Fruit fly (Drosophila melanogaster) whole organism, prepupa: ENCODE results near the gene bru1.

Source experiments
- Blimp-1 ChIP-seq: fragments of 200-800 bp; sonication (Bioruptor generic); optimal IDR thresholded peaks from 3 replicates; lab custom pipeline; 2017; ENCODE audit warnings: missing biosample characterization, missing genetic modification characterization, mild to moderate bottlenecking, moderate library complexity, missing genetic modification reagents
- CG10631 ChIP-seq: fragments of 200-800 bp; sonication (Bioruptor generic); optimal IDR thresholded peaks from 2 replicates; lab custom pipeline; 2016; ENCODE audit warnings: missing biosample characterization, missing genetic modification characterization
- CG10669 ChIP-seq: fragments of 200-800 bp; sonication (Bioruptor generic); optimal IDR thresholded peaks from 3 replicates; lab custom pipeline; 2018; ENCODE audit warnings: missing biosample characterization, mild to moderate bottlenecking, missing genetic modification characterization, moderate library complexity
- CG11294 ChIP-seq: fragments of 200-800 bp; sonication (Bioruptor generic); IDR thresholded peaks from 2 replicates; pipeline ENCODE4 v1.3.6; 2022; ENCODE audit warnings: missing biosample characterization, missing genetic modification characterization
- CG11902 ChIP-seq: fragments of 200-800 bp; sonication (Bioruptor generic); optimal IDR thresholded peaks from 3 replicates; lab custom pipeline; 2016; ENCODE audit warnings: missing biosample characterization, missing genetic modification characterization
- CG16779 ChIP-seq: fragments of 200-800 bp; sonication (Bioruptor generic); optimal IDR thresholded peaks from 3 replicates; lab custom pipeline; 2017; ENCODE audit warnings: missing biosample characterization, mild to moderate bottlenecking, missing genetic modification characterization
- CG3032 ChIP-seq: fragments of 200-800 bp; optimal IDR thresholded peaks from 2 replicates; lab custom pipeline; 2019; ENCODE audit warnings: missing biosample characterization, mild to moderate bottlenecking, missing genetic modification characterization, moderate library complexity
- CG31627 ChIP-seq: fragments of 200-800 bp; sonication (Bioruptor generic); optimal IDR thresholded peaks from 3 replicates; lab custom pipeline; 2016; ENCODE audit warnings: missing biosample characterization, missing genetic modification characterization
- CG32006 ChIP-seq: fragments of 200-800 bp; sonication (Bioruptor generic); optimal IDR thresholded peaks from 3 replicates; lab custom pipeline; 2017; ENCODE audit warnings: missing biosample characterization, mild to moderate bottlenecking, missing genetic modification characterization
- CG34406 ChIP-seq: fragments of 200-800 bp; sonication (Bioruptor generic); optimal IDR thresholded peaks from 3 replicates; lab custom pipeline; 2016; ENCODE audit warnings: missing biosample characterization, missing genetic modification characterization
- CG6163 ChIP-seq: fragments of 200-800 bp; sonication (Bioruptor generic); IDR thresholded peaks from 3 replicates; pipeline ENCODE4 v1.3.6; 2022; ENCODE audit warnings: missing biosample characterization, missing genetic modification characterization
- CG6808 ChIP-seq: fragments of 200-800 bp; sonication (Bioruptor generic); optimal IDR thresholded peaks from 3 replicates; lab custom pipeline; 2017; ENCODE audit warnings: missing biosample characterization, missing genetic modification characterization, mild to moderate bottlenecking, moderate library complexity, missing genetic modification reagents
- CG7368 ChIP-seq: fragments of 200-800 bp; sonication (Bioruptor generic); optimal IDR thresholded peaks from 3 replicates; lab custom pipeline; 2016; ENCODE audit warnings: missing biosample characterization, missing genetic modification characterization
- CG8119 ChIP-seq: fragments of 200-800 bp; sonication (Bioruptor generic); IDR thresholded peaks from 3 replicates; pipeline ENCODE4 v1.3.6; 2022; ENCODE audit warnings: missing biosample characterization, missing genetic modification characterization
- CG8319 ChIP-seq: fragments of 200-800 bp; sonication (Bioruptor generic); optimal IDR thresholded peaks from 3 replicates; lab custom pipeline; 2016; ENCODE audit warnings: missing biosample characterization, missing genetic modification characterization
- CG9139 ChIP-seq: fragments of 200-800 bp; sonication (Bioruptor generic); optimal IDR thresholded peaks from 3 replicates; lab custom pipeline; 2017; ENCODE audit warnings: missing biosample characterization, mild to moderate bottlenecking, missing genetic modification characterization
- Eip75B ChIP-seq: fragments of 200-800 bp; sonication (Bioruptor generic); optimal IDR thresholded peaks from 3 replicates; lab custom pipeline; 2016; ENCODE audit warnings: missing biosample characterization, missing genetic modification characterization
- Eip78C ChIP-seq: fragments of 200-800 bp; sonication (Bioruptor generic); peaks from one replicate; lab custom pipeline; 2016; ENCODE audit warnings: missing biosample characterization, missing genetic modification characterization
- Eip93F ChIP-seq: fragments of 200-800 bp; sonication (Bioruptor generic); optimal IDR thresholded peaks from 2 replicates; lab custom pipeline; 2016; ENCODE audit warnings: missing biosample characterization, mild to moderate bottlenecking, missing genetic modification characterization
- Ets21C ChIP-seq: fragments of 200-800 bp; sonication (Bioruptor generic); optimal IDR thresholded peaks from 3 replicates; lab custom pipeline; 2016; ENCODE audit warnings: missing biosample characterization, missing genetic modification characterization
- Ets96B ChIP-seq: fragments of 200-800 bp; optimal IDR thresholded peaks from 2 replicates; lab custom pipeline; 2019; ENCODE audit warnings: missing biosample characterization, mild to moderate bottlenecking, missing genetic modification characterization, moderate library complexity
- Lpt ChIP-seq: fragments of 200-800 bp; sonication (Bioruptor generic); optimal IDR thresholded peaks from 3 replicates; lab custom pipeline; 2016; ENCODE audit warnings: missing biosample characterization, missing genetic modification characterization
- Met ChIP-seq: fragments of 200-800 bp; sonication (Bioruptor generic); optimal IDR thresholded peaks from 3 replicates; lab custom pipeline; 2016; ENCODE audit warnings: missing biosample characterization, missing genetic modification characterization
- Sox102F ChIP-seq: fragments of 200-800 bp; sonication (Bioruptor generic); optimal IDR thresholded peaks from 2 replicates; lab custom pipeline; 2016; ENCODE audit warnings: missing biosample characterization, mild to moderate bottlenecking, missing genetic modification characterization
- Sox14 ChIP-seq: fragments of 200-800 bp; sonication (Bioruptor generic); optimal IDR thresholded peaks from 3 replicates; lab custom pipeline; 2016; ENCODE audit warnings: missing biosample characterization, missing genetic modification characterization
- Sox15 ChIP-seq: fragments of 200-800 bp; sonication (Bioruptor generic); optimal IDR thresholded peaks from 3 replicates; lab custom pipeline; 2016; ENCODE audit warnings: missing biosample characterization, missing genetic modification characterization
- cyc ChIP-seq: fragments of 200-800 bp; sonication (Bioruptor generic); optimal IDR thresholded peaks from 3 replicates; lab custom pipeline; 2016; ENCODE audit warnings: missing biosample characterization, missing genetic modification characterization
- esn ChIP-seq: fragments of 200-800 bp; sonication (Bioruptor generic); optimal IDR thresholded peaks from 2 replicates; lab custom pipeline; 2016; ENCODE audit warnings: missing biosample characterization, mild to moderate bottlenecking, missing genetic modification characterization, moderate library complexity
- fkh ChIP-seq: fragments of 200-800 bp; sonication (Bioruptor generic); optimal IDR thresholded peaks from 3 replicates; lab custom pipeline; 2017; ENCODE audit warnings: missing biosample characterization, mild to moderate bottlenecking, missing genetic modification characterization, moderate library complexity
- lz ChIP-seq: fragments of 200-800 bp; sonication (Bioruptor generic); optimal IDR thresholded peaks from 3 replicates; lab custom pipeline; 2016; ENCODE audit warnings: missing biosample characterization, missing genetic modification characterization
- salr ChIP-seq, 2 experiments: fragments of 200-800 bp; sonication (Bioruptor generic); optimal IDR thresholded peaks; 3 replicates each; lab custom pipeline; 2016 to 2018; ENCODE audit warnings: missing biosample characterization in 2 of 2, missing genetic modification characterization in 2 of 2, mild to moderate bottlenecking in 1 of 2
- spab ChIP-seq: fragments of 200-800 bp; sonication (Bioruptor generic); optimal IDR thresholded peaks from 2 replicates; lab custom pipeline; 2017; ENCODE audit warnings: missing biosample characterization, mild to moderate bottlenecking, missing genetic modification characterization, missing genetic modification reagents
- svp ChIP-seq: fragments of 200-800 bp; sonication (Bioruptor generic); peaks from one replicate; lab custom pipeline; 2016; ENCODE audit warnings: missing biosample characterization, missing genetic modification characterization

The bru1 gene

DNA sequence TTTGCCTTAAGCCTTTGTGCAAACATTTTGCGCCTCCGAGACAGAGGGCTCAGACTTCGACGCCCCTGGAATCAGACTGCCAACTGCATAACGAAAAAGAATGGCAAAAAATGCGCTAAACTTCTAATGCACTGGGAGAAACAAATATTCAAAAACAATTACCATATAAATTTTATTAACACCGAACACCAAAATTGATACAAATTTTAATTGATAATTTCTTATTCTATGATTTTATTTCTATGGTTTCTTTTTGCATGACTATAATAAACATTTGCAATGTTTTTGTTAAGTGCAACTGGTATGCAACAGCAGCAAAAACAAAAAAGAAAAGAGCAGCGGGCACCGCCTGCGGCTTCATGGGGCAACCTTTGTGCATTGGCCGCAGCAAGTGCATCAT lies 18.2 kb downstream of the bru1 start (continued):
- TF ChIP-seq Blimp-1 (GFP tag; lab: Kevin White, UChicago) = no peak
- TF ChIP-seq CG8319 = no peak
- peak; percentile 41 for TF ChIP-seq spab
- TF ChIP-seq lz = peak; percentile 56
- TF ChIP-seq CG16779 (tag; lab: Kevin White, UChicago) = no peak
- no peak for TF ChIP-seq salr (GFP tag; optimal IDR thresholded peaks at IDR 0.05; lab: Kevin White, UChicago)
- peak; percentile 56 for TF ChIP-seq CG10631 (GFP tag; lab: Kevin White, UChicago)

DNA sequence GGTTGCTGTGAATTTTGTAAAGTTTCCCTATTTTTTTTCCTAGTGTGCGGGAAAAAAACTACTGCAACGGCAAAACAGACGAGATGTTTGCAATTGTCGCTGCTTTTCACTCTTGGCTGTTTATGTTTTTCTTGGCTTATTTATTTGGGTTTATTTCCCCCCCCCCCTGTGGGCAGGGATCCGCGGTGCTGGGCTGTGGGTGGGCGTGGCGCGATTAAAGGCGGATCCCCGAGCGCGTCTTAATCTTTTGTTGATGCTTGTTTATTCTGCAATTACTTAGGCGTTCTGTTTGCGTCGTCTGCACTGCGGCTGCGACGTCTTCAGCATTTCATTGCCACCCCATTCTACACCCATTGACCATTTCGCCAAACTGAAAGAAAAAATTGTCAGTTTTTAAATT lies 20.1 kb downstream of the bru1 start:
- TF ChIP-seq Lpt (GFP tag; lab: Kevin White, UChicago) (no peak), svp (GFP tag; lab: Kevin White, UChicago) (peak; percentile 17), fkh (GFP tag; lab: Kevin White, UChicago) (peak; percentile 61)

DNA sequence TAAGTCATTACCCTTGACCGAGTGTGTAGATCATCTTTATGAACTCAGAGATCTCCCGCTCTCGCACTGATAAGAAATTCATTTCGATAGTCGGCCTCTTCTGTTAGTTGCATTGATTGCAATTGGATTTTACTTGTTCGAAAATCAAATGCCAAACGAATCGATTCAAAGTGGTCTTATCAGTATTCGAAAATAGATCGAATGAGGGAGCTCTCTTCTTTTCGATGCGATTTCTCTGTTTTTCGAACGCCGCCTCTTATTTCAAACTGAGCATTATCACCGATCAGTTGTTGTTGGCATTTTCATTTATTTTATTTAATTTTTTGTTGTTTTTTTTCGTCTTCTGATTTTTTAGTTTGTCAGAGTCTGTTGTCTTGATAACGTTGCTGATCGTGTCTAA lies 26.2 kb downstream of the bru1 start:
- TF ChIP-seq CG31627 (GFP tag; lab: Kevin White, UChicago) (no peak), CG6808 (no peak), CG10669 (GFP tag; lab: Kevin White, UChicago) (no peak), CG8119 (no peak), CG9139 (no peak), CG11902 (no peak), Sox102F (GFP tag; lab: Kevin White, UChicago) (no peak), CG11294 (GFP tag; lab: Robert Waterston, UW) (no peak), Ets21C (no peak), Eip78C (GFP tag; lab: Kevin White, UChicago) (no peak), Eip75B (GFP tag; lab: Kevin White, UChicago) (no peak)

DNA sequence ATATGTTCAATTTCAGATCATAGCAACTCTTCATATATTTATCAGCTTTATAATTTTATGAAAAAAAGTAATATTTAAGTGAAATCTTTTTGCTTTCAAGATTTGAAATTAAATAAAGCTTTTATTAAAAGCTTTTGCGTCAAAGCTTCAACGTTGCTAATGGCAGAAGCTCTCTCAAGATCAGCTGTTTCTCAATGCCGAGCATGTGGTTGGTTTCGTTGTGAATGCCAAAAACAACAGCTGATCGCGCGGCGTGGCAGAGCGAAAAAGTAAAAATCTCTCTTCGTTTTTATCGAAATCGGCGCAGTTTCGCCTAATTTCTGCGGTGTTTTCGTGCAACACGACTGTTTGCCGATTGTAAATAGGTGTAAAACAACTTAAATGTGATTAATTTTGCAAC lies 32.7 kb downstream of the bru1 start, which contains the start of gene CG31759:
Gene CG31759 (plus strand): TSS at position 161 of the 400 bp plus-strand sequence.
- TF ChIP-seq Eip75B (GFP tag; lab: Kevin White, UChicago) = no peak
- TF ChIP-seq, all 60 proteins: peak for 0

DNA sequence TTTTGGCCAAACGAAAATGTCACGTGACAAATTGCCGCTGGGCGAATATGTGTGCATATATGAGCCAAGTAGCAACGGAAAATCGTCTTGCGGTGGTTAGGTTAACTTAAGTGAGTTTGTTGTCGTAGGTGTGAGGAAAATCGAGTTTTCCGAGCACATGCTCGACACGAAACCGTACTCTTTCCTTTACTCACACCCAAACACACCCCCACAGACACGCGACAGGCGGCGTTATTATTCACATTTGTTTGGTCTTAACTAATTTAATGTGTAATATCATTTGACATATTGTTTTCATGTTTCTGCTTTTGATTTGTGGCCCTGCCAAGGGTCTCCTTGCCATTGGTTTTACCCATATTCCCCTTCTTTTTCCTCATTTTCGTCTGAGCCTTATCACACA lies 68.0 kb downstream of the bru1 start:
- no peak for TF ChIP-seq CG3032 (tag; lab: Kevin White, UChicago)
- no peak for TF ChIP-seq esn (GFP tag; lab: Kevin White, UChicago)
- TF ChIP-seq Sox14 (GFP tag; lab: Kevin White, UChicago) = no peak
- TF ChIP-seq Met = no peak
- TF ChIP-seq CG32006 (GFP tag; lab: Kevin White, UChicago) = no peak
- TF ChIP-seq Eip78C (GFP tag; lab: Kevin White, UChicago) = no peak
- no peak for TF ChIP-seq Ets96B (tag; lab: Kevin White, UChicago)
- no peak for TF ChIP-seq Sox15 (GFP tag; lab: Kevin White, UChicago)
- TF ChIP-seq Eip75B (GFP tag; lab: Kevin White, UChicago) = no peak

DNA sequence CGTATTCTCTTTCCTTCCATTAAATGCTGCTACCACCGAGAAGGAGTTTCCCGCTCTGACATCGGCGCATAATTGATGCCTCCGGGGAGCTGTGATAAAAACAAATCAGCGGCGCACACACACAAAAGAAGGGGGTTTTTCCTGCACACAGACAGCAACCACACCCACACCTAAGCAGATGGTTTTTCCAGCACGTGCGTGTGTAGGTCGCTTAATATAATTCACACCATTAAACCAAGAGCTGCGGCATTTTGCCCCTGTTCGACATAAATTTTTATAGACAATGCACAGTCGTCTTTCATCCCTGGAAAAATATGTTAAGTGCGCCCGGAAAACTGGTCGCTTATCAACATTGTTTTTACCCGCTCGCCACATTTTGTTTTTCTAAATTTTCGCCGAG lies 77.5 kb downstream of the bru1 start:
- TF ChIP-seq esn (GFP tag; lab: Kevin White, UChicago) = no peak
- TF ChIP-seq CG6808 = no peak
- TF ChIP-seq CG11294 (GFP tag; lab: Robert Waterston, UW) = no peak
- TF ChIP-seq Lpt (GFP tag; lab: Kevin White, UChicago) = no peak
- TF ChIP-seq CG6163 (GFP tag; lab: Robert Waterston, UW) = no peak
- TF ChIP-seq CG7368 (GFP tag; lab: Kevin White, UChicago) = no peak
- TF ChIP-seq lz = no peak
- TF ChIP-seq Eip93F (GFP tag; lab: Kevin White, UChicago) = no peak
- no peak for TF ChIP-seq spab
- no peak for TF ChIP-seq CG34406 (GFP tag; lab: Kevin White, UChicago)
- TF ChIP-seq CG16779 (tag; lab: Kevin White, UChicago) = no peak
- TF ChIP-seq CG3032 (tag; lab: Kevin White, UChicago) = no peak
- TF ChIP-seq CG8319 = no peak
- no peak for TF ChIP-seq cyc (GFP tag; lab: Kevin White, UChicago)
- no peak for TF ChIP-seq CG31627 (GFP tag; lab: Kevin White, UChicago)
